Worm (Caenorhabditis elegans) whole organism, midembryonic: Measurements from ENCODE around the gene chil-26.

Source experiments
- T22C8.4 ChIP-seq: fragments of 200-800 bp; sonication (Bioruptor generic); IDR thresholded peaks from 2 replicates; pipeline ENCODE4 v1.3.6; 2022; ENCODE audit warnings: missing genetic modification characterization, missing compliant biosample characterization
- cog-1 ChIP-seq: sonication (generic microtip); optimal IDR thresholded peaks from 2 replicates; lab custom pipeline; 2016; ENCODE audit warnings: missing genetic modification characterization, missing compliant biosample characterization
- flt-1 ChIP-seq: fragments of 200-800 bp; sonication (Bioruptor generic); IDR thresholded peaks from 2 replicates; pipeline ENCODE4 v1.3.6; 2022; ENCODE audit warnings: missing genetic modification characterization, missing compliant biosample characterization
- klf-2 ChIP-seq: fragments of 200-800 bp; sonication (Bioruptor generic); conservative IDR thresholded peaks from 2 replicates; pipeline ENCODE4 v1.3.6; 2022; ENCODE audit warnings: missing genetic modification reagents, missing genetic modification characterization, missing compliant biosample characterization
- med-1 ChIP-seq: sonication (generic microtip); optimal IDR thresholded peaks from 2 replicates; lab custom pipeline; 2017; ENCODE audit warnings: missing genetic modification characterization, mild to moderate bottlenecking, missing compliant biosample characterization, antibody characterized with exemption, missing genetic modification reagents; ENCODE audit not compliant: insufficient read depth
- ref-1 ChIP-seq: fragments of 200-800 bp; sonication (Bioruptor generic); conservative IDR thresholded peaks from 2 replicates; pipeline ENCODE4 v1.3.6; 2022; ENCODE audit warnings: missing genetic modification reagents, missing genetic modification characterization, missing compliant biosample characterization
- tab-1 ChIP-seq: fragments of 200-800 bp; sonication (Bioruptor generic); IDR thresholded peaks from 2 replicates; pipeline ENCODE4 v1.3.6; 2022; ENCODE audit warnings: missing genetic modification characterization, missing compliant biosample characterization
- ztf-29 ChIP-seq: fragments of 200-800 bp; sonication (Bioruptor generic); IDR thresholded peaks from 2 replicates; pipeline ENCODE4 v1.3.6; 2022; ENCODE audit warnings: missing genetic modification reagents, missing genetic modification characterization, missing compliant biosample characterization

ce11 chrII:9440060-9440459 lies 34.8 kb upstream of the chil-26 start, which contains the start of gene chil-17:
- no peak for TF ChIP-seq T22C8.4 (GFP tag; lab: Robert Waterston, UW)
- no peak for TF ChIP-seq ref-1 (GFP tag; lab: Robert Waterston, UW)
- no peak for TF ChIP-seq med-1 (GFP tag; lab: Kevin White, UChicago)
- no peak for TF ChIP-seq ztf-29 (GFP tag; lab: Robert Waterston, UW)
- TF ChIP-seq cog-1 (tag; lab: Kevin White, UChicago), result no peak
- no peak for TF ChIP-seq tab-1
- TF ChIP-seq klf-2 (GFP tag; lab: Robert Waterston, UW), result no peak
- TF ChIP-seq flt-1 (GFP tag; lab: Robert Waterston, UW), result no peak
